Fruit fly (Drosophila melanogaster): ENCODE measurements around the gene CG33080.

The CG33080 gene

DNA sequence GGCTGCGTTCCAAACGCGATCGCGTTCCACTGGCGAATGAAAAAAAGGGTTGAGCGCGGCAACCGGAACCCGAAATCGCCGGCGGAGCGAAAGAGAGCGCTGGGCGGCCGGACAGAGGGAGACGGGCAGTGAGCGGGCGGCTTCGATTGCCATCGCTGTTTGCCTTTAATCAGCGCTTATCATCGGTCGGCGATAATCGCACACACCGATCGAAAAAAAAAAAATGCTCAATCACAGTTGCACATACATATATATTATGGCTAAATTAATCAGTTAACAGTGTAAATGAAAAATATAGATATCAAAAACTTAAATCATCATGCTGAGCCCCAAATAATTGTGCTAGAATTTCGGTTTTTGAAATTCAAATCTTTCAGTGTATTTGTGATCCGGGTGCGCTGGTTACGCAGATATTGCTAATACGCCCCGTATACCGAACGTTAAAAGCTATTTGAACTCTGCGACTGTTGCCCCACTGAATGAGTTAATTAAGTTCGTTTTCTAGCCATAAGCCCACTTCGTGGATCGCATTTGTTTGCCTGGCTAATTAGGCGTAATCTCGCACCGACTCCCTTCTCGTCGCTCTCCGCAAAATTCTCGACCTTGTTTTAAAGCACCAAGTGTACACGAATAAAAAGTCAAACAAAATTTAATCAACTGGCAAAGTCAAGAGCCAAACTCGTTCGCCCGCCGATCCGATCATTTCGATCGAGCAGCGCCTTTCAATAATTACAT is at the start of gene CG33080:
Gene CG33080, minus strand, starts transcription at position 38 of the 735 bp plus-strand sequence.
- TF ChIP-seq CG13204 (GFP tag; optimal IDR thresholded peaks at IDR 0.05) (peak; percentile 21), gl (tag; optimal IDR thresholded peaks at IDR 0.05) (no peak), fd96Ca (GFP tag; IDR thresholded peaks at IDR 0.05) (no peak), CG8159 (tag; optimal IDR thresholded peaks at IDR 0.05) (no peak), CG15710 (tag; optimal IDR thresholded peaks at IDR 0.05) (no peak)

DNA sequence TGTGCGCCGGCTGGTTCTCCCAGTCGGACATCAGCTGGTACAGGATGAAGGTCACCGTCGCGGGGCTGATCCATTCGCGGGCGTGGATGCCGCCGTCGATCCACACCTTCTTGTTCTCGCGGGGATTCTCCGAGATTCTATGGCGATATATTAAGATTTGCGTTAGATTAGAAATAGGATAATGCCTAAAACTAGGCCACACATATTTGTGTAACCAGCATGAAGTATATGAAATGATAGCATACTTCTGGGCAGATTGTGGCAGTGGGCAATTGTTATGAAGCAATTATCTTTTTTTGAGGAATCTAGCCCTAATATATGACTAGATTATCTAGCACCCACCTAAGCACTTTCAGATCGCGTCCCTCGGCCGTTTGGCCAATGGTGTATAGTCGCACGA is 49.2 kb upstream of the CG33080 start:
- TF ChIP-seq Pif1B (GFP tag; optimal IDR thresholded peaks at IDR 0.05), result no peak
- no peak for TF ChIP-seq CG9948 (tag; optimal IDR thresholded peaks at IDR 0.05)
- TF ChIP-seq CG8159 (tag; optimal IDR thresholded peaks at IDR 0.05), result no peak
- no peak for TF ChIP-seq Pif1A (GFP tag; optimal IDR thresholded peaks at IDR 0.05)
- no peak for TF ChIP-seq gl (tag; optimal IDR thresholded peaks at IDR 0.05)
- no peak for TF ChIP-seq Snoo (tag; optimal IDR thresholded peaks at IDR 0.05)
- TF ChIP-seq CG13204 (GFP tag; optimal IDR thresholded peaks at IDR 0.05), result no peak
- no peak for TF ChIP-seq CG4496 (GFP tag; IDR thresholded peaks at IDR 0.05)
- no peak for TF ChIP-seq CG8301 (tag; optimal IDR thresholded peaks at IDR 0.05)

DNA sequence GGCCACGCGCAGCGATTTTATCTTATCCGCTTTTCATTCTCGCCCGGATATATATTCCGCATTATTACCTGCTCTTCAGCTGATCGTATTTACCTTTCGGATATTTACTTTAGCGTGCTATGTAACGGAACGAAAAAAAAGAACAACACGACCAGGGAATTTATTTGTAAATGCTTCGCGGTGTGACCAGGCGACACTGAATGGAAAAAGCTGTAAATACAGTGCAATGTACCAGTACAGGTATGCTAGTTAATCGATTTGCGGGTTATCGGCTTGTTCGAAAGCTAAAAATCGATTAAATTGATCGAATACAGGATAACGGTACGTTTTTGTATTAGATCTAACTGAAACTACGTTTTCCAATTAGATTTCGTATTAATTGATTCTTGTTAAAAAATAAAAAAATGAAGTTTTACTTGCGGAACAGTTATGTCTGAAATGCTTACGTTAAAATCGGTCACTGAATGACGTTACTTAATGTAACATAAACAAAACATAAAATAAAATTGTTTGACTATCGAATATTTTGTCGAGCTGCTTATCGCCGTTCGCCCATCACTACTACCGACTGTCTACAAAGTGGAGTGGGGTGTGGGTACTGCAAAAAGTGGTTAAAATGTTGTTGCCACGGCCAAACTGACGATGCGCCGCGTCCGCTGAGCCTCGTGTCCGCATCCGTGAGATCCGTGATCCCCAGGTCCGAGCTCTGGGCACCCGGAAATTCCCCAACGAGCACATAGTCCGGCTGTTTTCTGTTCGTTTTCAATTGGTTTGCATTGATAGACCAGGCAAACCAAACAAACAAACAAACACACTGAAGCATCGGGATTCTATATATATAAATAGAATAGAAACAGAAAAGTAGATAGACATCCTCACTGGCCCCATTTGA is 46.7 kb upstream of the CG33080 start, which contains the start of the genes MAPk-Ak2 and CG42699:
Gene MAPk-Ak2, minus strand, starts transcription at position 203 of the 892 bp plus-strand sequence.
Gene CG42699, plus strand, starts transcription at position 553 of the 892 bp plus-strand sequence.
- peak; percentile 29 for TF ChIP-seq CG8159 (tag; optimal IDR thresholded peaks at IDR 0.05)
- peak; percentile 42 for TF ChIP-seq EcR (GFP tag; optimal IDR thresholded peaks at IDR 0.05)
- TF ChIP-seq Ets98B (GFP tag; IDR thresholded peaks at IDR 0.05), result peak; percentile 34
- TF ChIP-seq Pif1B (GFP tag; optimal IDR thresholded peaks at IDR 0.05), result peak; percentile 8
- TF ChIP-seq CG8301 (tag; optimal IDR thresholded peaks at IDR 0.05), result peak; percentile 6
- no peak for TF ChIP-seq CG9948 (tag; optimal IDR thresholded peaks at IDR 0.05)
- peak; percentile 45 for TF ChIP-seq CG34367 (tag; optimal IDR thresholded peaks at IDR 0.05)
- TF ChIP-seq Pif1A (GFP tag; optimal IDR thresholded peaks at IDR 0.05), result peak; percentile 77
- TF ChIP-seq gl (tag; optimal IDR thresholded peaks at IDR 0.05), result peak; percentile 65
- TF ChIP-seq CG14655 (GFP tag; optimal IDR thresholded peaks at IDR 0.05), result no peak
- TF ChIP-seq CG12605 (GFP tag; IDR thresholded peaks at IDR 0.05), result 0 out of 2 replicates have a peak, but pooled peaks have one; percentile 28
- 0 out of 2 replicates have a peak, but pooled peaks have one; percentile 9 for TF ChIP-seq CG32121 (GFP tag; IDR thresholded peaks at IDR 0.05)
- peak; percentile 17 for TF ChIP-seq Snoo (tag; optimal IDR thresholded peaks at IDR 0.05)
- no peak; the same call in 2 of the 3 replicates for TF ChIP-seq fd96Ca (GFP tag; IDR thresholded peaks at IDR 0.05)
- peak; percentile 24 for TF ChIP-seq CG13204 (GFP tag; optimal IDR thresholded peaks at IDR 0.05)
- TF ChIP-seq rn (GFP tag; IDR thresholded peaks at IDR 0.05), result no peak
- TF ChIP-seq CG15710 (tag; optimal IDR thresholded peaks at IDR 0.05), result peak; percentile 31
- peak; percentile 18 for TF ChIP-seq CG17806 (tag; optimal IDR thresholded peaks at IDR 0.05)

DNA sequence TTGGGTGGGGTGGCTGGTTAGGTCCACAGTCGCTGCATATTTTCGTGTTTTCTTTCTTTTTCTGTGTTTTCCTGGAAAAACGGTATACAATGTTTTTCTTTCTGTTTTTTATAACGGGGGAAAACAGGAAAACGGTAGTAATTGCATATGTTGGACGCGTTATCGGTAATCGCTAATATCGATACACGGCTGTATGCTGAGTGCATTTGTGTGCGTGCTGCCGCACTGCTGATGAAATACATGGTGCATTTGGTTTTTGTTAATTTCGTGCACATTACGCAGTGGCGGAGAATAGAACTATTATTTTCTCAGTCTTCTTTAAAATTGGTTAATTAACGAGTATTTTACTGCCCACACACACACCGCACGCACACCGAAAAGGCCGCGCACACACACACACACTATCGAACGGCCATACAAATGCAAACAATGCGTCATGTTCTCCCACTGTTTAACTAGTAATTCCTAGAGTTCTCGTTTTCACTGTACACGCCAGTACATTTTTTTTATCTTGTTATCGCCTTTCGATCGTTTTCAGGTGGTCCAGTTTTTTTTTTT is 45.9 kb upstream of the CG33080 start:
- TF ChIP-seq CG17806 (tag; optimal IDR thresholded peaks at IDR 0.05) (no peak), Ets98B (GFP tag; IDR thresholded peaks at IDR 0.05) (0 out of 2 replicates have a peak, but pooled peaks have one; percentile 5), CG4496 (GFP tag; IDR thresholded peaks at IDR 0.05) (peak; percentile 46; the same call in 1 of the 3 replicates)

DNA sequence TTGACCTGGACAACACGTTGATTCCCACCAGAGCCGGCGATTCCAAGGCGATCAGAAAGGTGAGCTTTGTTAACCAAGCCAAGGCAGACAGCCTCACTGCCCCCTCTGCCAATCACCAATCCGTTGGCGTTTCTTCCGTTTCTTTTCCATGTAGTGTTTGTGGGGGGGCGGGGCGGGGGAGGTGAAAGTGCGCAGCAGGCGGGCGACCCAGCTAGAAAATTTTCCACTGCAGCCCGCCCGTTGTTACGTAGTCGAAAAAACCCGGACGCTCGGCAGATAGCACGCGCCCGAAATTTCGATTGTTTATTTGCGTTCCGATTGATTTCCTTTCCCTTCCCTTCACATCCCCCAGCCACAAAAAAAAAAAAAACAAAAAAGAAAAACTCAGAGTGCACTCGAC is 38.6 kb upstream of the CG33080 start:
- TF ChIP-seq Snoo (tag; optimal IDR thresholded peaks at IDR 0.05) (no peak), EcR (GFP tag; optimal IDR thresholded peaks at IDR 0.05) (no peak), CG32121 (GFP tag; IDR thresholded peaks at IDR 0.05) (no peak), Pif1B (GFP tag; optimal IDR thresholded peaks at IDR 0.05) (no peak), rn (GFP tag; IDR thresholded peaks at IDR 0.05) (no peak), Ets98B (GFP tag; IDR thresholded peaks at IDR 0.05) (no peak)

DNA sequence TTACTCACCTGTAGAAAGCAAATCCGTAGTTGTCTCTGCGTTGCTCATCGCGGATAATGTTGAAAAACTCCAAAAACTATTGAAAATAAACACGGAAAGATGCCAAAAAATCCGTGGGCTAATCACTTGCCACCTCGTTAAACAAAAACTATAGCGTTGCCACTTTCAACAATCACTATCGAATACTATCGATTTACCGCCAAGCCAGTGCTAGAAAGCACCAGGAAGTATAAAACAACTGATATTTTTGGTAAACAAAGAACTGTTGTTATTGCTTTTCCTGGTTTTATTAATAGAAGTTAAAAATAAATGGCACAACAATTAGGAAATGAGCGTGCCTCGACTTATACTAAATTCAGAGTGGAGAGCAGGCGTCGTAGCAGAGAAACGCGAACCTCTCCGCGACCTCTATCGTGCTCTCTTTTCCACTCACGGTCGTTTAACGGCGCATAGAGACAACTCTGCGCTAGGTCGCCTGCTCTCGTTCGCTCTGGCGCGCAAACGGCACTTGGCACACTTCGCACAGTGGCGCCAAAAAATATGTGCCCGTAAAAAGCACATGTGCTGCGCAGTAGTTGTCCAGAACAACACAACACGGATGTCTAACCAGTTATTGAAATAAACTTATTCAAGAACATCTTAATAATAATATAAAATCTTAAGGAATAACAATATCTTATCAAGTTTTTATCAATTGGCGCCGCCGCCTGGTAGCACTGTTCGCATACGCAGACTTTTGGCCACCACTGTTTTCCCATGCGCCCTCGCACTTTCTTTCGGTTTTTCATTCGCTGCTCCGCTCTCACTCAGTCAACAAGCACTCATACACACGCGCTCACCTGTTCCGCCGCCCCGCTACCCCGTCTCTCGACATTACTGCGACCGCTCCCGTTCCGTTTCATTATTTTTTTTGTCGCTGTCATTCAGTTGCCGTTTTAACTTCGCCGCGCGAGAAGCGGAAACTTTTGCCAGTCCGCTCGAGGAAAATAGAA is 37.6 kb upstream of the CG33080 start, which contains the start of the genes lin-52 and CG15771:
Gene lin-52, minus strand, starts transcription at position 122 of the 992 bp plus-strand sequence.
Gene CG15771, plus strand, starts transcription at position 738 of the 992 bp plus-strand sequence.
- TF ChIP-seq Pif1B (GFP tag; optimal IDR thresholded peaks at IDR 0.05), result peak; percentile 94
- peak; percentile 92 for TF ChIP-seq CG34367 (tag; optimal IDR thresholded peaks at IDR 0.05)
- peak; percentile 96 for TF ChIP-seq CG8301 (tag; optimal IDR thresholded peaks at IDR 0.05)
- peak; percentile 97 for TF ChIP-seq fd96Ca (GFP tag; IDR thresholded peaks at IDR 0.05)
- peak; percentile 91 for TF ChIP-seq CG17806 (tag; optimal IDR thresholded peaks at IDR 0.05)
- TF ChIP-seq CG8159 (tag; optimal IDR thresholded peaks at IDR 0.05), result peak; percentile 96
- TF ChIP-seq CG14655 (GFP tag; optimal IDR thresholded peaks at IDR 0.05), result peak; percentile 97
- peak; percentile 95 for TF ChIP-seq Pif1A (GFP tag; optimal IDR thresholded peaks at IDR 0.05)
- peak; percentile 59 for TF ChIP-seq EcR (GFP tag; optimal IDR thresholded peaks at IDR 0.05)
- TF ChIP-seq CG15710 (tag; optimal IDR thresholded peaks at IDR 0.05), result peak; percentile 95
- TF ChIP-seq rn (GFP tag; IDR thresholded peaks at IDR 0.05), result peak; percentile 77
- no peak for TF ChIP-seq D1 (tag; optimal IDR thresholded peaks at IDR 0.05)
- TF ChIP-seq CG4496 (GFP tag; IDR thresholded peaks at IDR 0.05), result peak; percentile 95
- TF ChIP-seq gl (tag; optimal IDR thresholded peaks at IDR 0.05), result peak; percentile 90
- TF ChIP-seq Ets98B (GFP tag; IDR thresholded peaks at IDR 0.05), result peak; percentile 92
- TF ChIP-seq CG32121 (GFP tag; IDR thresholded peaks at IDR 0.05), result peak; percentile 97
- peak; percentile 100 for TF ChIP-seq CG13204 (GFP tag; optimal IDR thresholded peaks at IDR 0.05)
- peak; percentile 97 for TF ChIP-seq Snoo (tag; optimal IDR thresholded peaks at IDR 0.05)
- peak; percentile 87 for TF ChIP-seq CG10348 (GFP tag; IDR thresholded peaks at IDR 0.05)
- TF ChIP-seq CG9948 (tag; optimal IDR thresholded peaks at IDR 0.05), result peak; percentile 94
- peak; percentile 90 for TF ChIP-seq CG12605 (GFP tag; IDR thresholded peaks at IDR 0.05)

Measured in whole organism, pupa.